Fruit fly (Drosophila melanogaster): ENCODE measurements around the gene dop.

Gene dop

DNA sequence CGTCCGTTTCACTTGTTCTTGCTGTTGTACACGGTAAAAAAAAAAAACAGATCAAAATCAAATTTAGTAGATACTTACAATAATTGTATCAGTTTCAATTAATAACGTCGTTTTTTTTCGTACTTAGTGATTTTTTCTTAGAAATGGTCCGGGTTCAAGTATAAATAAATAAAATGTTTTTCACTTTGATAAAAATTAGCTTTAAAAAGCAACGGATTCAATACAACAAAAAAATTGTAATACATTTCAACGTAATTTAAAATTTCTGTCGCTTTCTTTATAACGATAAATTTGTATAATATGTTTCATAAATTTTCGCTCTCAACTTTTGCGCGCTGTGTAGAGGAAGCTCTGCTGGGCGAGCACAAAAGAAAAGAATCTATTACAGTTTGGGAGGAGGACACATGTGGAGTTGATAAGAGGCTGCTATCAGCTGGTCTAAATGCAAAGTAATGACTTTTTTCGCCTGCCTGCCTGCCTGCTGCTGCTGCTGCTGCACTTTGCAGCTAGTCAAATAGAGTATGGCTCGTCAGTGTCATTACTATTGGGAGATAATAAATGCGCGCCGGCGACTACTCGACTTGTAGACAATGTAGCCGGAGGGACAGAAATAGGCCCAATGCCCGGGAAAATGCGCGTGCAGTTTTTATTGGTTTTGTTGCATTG lies 27.8 kb upstream of the dop start (continued):
- TF ChIP-seq Hmr (GFP tag; optimal IDR thresholded peaks at IDR 0.05) (peak; percentile 73), CHES-1-like (GFP tag; optimal IDR thresholded peaks at IDR 0.05) (peak; percentile 7), CG4854 (GFP tag; optimal IDR thresholded peaks at IDR 0.05) (no peak), odd (GFP tag; optimal IDR thresholded peaks at IDR 0.05) (peak; percentile 65), da (GFP tag; optimal IDR thresholded peaks at IDR 0.05) (no peak), fu2 (GFP tag; optimal IDR thresholded peaks at IDR 0.05) (peak; percentile 16), CG14050 (GFP tag; IDR thresholded peaks at IDR 0.05) (no peak), onecut (GFP tag; IDR thresholded peaks at IDR 0.05) (no peak), CG30020 (tag; optimal IDR thresholded peaks at IDR 0.05) (no peak), Dip2 (GFP tag; IDR thresholded peaks at IDR 0.05) (no peak), tgo (GFP tag; IDR thresholded peaks at IDR 0.05) (peak; percentile 61), E2f2 (GFP tag; IDR thresholded peaks at IDR 0.05) (no peak), CG5953 (GFP tag; IDR thresholded peaks at IDR 0.05) (no peak), Xrp1 (GFP tag; IDR thresholded peaks at IDR 0.05) (peak; percentile 65), bcd (GFP tag; optimal IDR thresholded peaks at IDR 0.05) (peak; percentile 66), CG7987 (GFP tag; optimal IDR thresholded peaks at IDR 0.05) (no peak), otp (GFP tag; IDR thresholded peaks at IDR 0.05) (no peak), Optix (GFP tag; IDR thresholded peaks at IDR 0.05) (no peak), ap (GFP tag; IDR thresholded peaks at IDR 0.05) (no peak), lola (GFP tag; optimal IDR thresholded peaks at IDR 0.05) (peak in 1 of 3 experiments; percentile 76), pfk (GFP tag; optimal IDR thresholded peaks at IDR 0.05) (no peak), dimm (GFP tag; IDR thresholded peaks at IDR 0.05) (no peak), Deaf1 (tag; optimal IDR thresholded peaks at IDR 0.05) (peak; percentile 31), tin (GFP tag; optimal IDR thresholded peaks at IDR 0.05) (peak; percentile 48), sima (GFP tag; optimal IDR thresholded peaks at IDR 0.05) (no peak), Spps (tag; optimal IDR thresholded peaks at IDR 0.05) (peak; percentile 35), ash1 (GFP tag; optimal IDR thresholded peaks at IDR 0.05) (no peak), D19A (tag; optimal IDR thresholded peaks at IDR 0.05) (peak; percentile 58), Dll (GFP tag; IDR thresholded peaks at IDR 0.05; ENCODE audit: partially characterized antibody) (no peak), CG32532 (GFP tag; IDR thresholded peaks at IDR 0.05) (no peak; the same call in 1 of the 2 replicates), Lim3 (GFP tag; IDR thresholded peaks at IDR 0.05) (no peak), nom (GFP tag; optimal IDR thresholded peaks at IDR 0.05) (no peak), fd96Cb (tag; optimal IDR thresholded peaks at IDR 0.05) (peak; percentile 72), D19B (GFP tag; optimal IDR thresholded peaks at IDR 0.05) (peak; percentile 4), YL-1 (GFP tag; optimal IDR thresholded peaks at IDR 0.05) (no peak), Sin3A (optimal IDR thresholded peaks at IDR 0.05) (no peak), yki (optimal IDR thresholded peaks at IDR 0.05) (no peak), gem (tag; optimal IDR thresholded peaks at IDR 0.05) (peak; percentile 89), GATAe (GFP tag; conservative IDR thresholded peaks at IDR 0.05) (no peak), fd64A (GFP tag; optimal IDR thresholded peaks at IDR 0.05) (no peak), Hey (tag; optimal IDR thresholded peaks at IDR 0.05) (no peak), Dref (GFP tag; IDR thresholded peaks at IDR 0.05) (no peak), CG8478 (optimal IDR thresholded peaks at IDR 0.05) (no peak), shn (GFP tag; optimal IDR thresholded peaks at IDR 0.05) (peak; percentile 49), BtbVII (GFP tag; optimal IDR thresholded peaks at IDR 0.05) (peak; percentile 7), kah (GFP tag; optimal IDR thresholded peaks at IDR 0.05) (peak; percentile 41), eyg (GFP tag; optimal IDR thresholded peaks at IDR 0.05) (no peak), CG12744 (GFP tag; optimal IDR thresholded peaks at IDR 0.05) (no peak), CG12071 (GFP tag; optimal IDR thresholded peaks at IDR 0.05) (no peak), Dbx (GFP tag; IDR thresholded peaks at IDR 0.05) (peak; percentile 28; the same call in 2 of the 3 replicates), CG12104 (GFP tag; optimal IDR thresholded peaks at IDR 0.05) (peak; percentile 58), disco-r (GFP tag; optimal IDR thresholded peaks at IDR 0.05) (peak; percentile 29)

Data from whole organism, embryonic.